Worm (Caenorhabditis elegans): ENCODE results near the gene fbxa-7.

The fbxa-7 gene

DNA sequence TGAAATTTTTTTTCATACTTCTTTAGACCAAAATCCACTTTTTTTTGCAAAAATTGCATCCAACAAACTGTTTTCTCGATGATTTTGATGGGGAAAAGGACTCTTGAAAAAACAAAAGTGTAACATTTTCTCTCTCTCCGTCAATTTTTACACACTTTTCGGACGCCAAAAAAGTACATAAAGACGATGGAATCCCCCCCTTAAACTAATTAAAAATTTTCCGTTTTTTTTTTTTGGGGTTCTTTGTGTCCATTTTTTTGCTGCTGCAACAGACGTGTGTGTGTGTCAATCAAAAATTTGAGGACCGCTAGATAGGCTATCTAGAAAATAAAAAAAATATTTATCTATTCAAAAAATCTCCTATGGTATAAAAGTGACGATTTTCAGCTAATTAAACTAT lies 43.4 kb downstream of the fbxa-7 start, which contains the start of gene C39B5.5:
C39B5.5 (plus strand) TSS at position 301 of the 400 bp plus-strand sequence.
- no peak for TF ChIP-seq unc-62 (GFP tag; optimal IDR thresholded peaks at IDR 0.05)

DNA sequence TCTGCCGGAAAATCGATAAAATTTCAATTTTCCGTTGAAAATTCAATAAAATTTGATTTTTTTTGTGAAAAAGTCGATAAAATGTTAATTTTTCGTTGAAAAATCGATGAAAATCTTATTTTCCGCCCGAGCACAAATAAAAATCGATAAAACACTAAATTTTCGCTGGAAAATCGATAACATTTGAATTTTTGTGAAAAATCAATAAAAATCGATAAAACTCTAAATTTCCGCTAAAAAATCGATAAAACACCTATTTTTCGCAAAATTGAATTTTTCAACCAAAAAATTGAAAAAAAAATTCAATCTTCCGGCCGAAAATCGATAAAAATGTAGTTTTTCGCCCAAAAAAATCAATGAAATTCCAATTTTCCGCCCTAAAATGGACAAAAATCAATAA lies 46.1 kb downstream of the fbxa-7 start:
- TF ChIP-seq unc-62 (GFP tag; optimal IDR thresholded peaks at IDR 0.05): no peak
